Fruit fly (Drosophila melanogaster) whole organism, embryonic: ENCODE measurements around the gene Polr1B.

Experiments used
- Ada2b ChIP-seq: fragments of 200-800 bp; sonication (Bioruptor generic); IDR thresholded peaks from 2 replicates; pipeline ENCODE4 v1.3.6; 2022; ENCODE audit warnings: missing biosample characterization, missing genetic modification characterization
- CG10274 ChIP-seq: fragments of 200-800 bp; sonication (Bioruptor generic); optimal IDR thresholded peaks from 3 replicates; lab custom pipeline; 2017; ENCODE audit warnings: missing biosample characterization, mild to moderate bottlenecking, missing genetic modification characterization
- CG10462 ChIP-seq: fragments of 200-800 bp; sonication (Bioruptor generic); optimal IDR thresholded peaks from 2 replicates; lab custom pipeline; 2016; ENCODE audit warnings: missing biosample characterization, missing genetic modification characterization
- CG11723 ChIP-seq: fragments of 200-800 bp; sonication (Bioruptor generic); optimal IDR thresholded peaks from 2 replicates; lab custom pipeline; 2017; ENCODE audit warnings: missing biosample characterization, mild to moderate bottlenecking, missing genetic modification characterization
- CG12942 ChIP-seq: fragments of 200-800 bp; sonication (Bioruptor generic); optimal IDR thresholded peaks from 3 replicates; lab custom pipeline; 2016; ENCODE audit warnings: missing biosample characterization, missing genetic modification characterization
- CG1602 ChIP-seq: fragments of 200-800 bp; sonication (Bioruptor generic); optimal IDR thresholded peaks from 3 replicates; lab custom pipeline; 2016; ENCODE audit warnings: missing biosample characterization, missing genetic modification characterization
- CG16779 ChIP-seq: fragments of 200-800 bp; sonication (Bioruptor generic); IDR thresholded peaks from 2 replicates; pipeline ENCODE4 v1.3.6; 2022; ENCODE audit warnings: missing biosample characterization, missing genetic modification characterization
- CG17829 ChIP-seq: fragments of 200-800 bp; optimal IDR thresholded peaks from 2 replicates; lab custom pipeline; 2019; ENCODE audit warnings: missing biosample characterization, mild to moderate bottlenecking, missing genetic modification characterization, moderate library complexity
- CG30020 ChIP-seq: fragments of 200-800 bp; optimal IDR thresholded peaks from 2 replicates; lab custom pipeline; 2019; ENCODE audit warnings: missing biosample characterization, mild to moderate bottlenecking, missing genetic modification characterization, moderate library complexity
- CG3065 ChIP-seq: fragments of 200-800 bp; sonication (Bioruptor generic); optimal IDR thresholded peaks from 2 replicates; lab custom pipeline; 2016; ENCODE audit warnings: missing biosample characterization, missing genetic modification characterization
- CG31365 ChIP-seq: fragments of 200-800 bp; sonication (Bioruptor generic); optimal IDR thresholded peaks from 2 replicates; lab custom pipeline; 2018; ENCODE audit warnings: missing biosample characterization, mild to moderate bottlenecking, missing genetic modification characterization
- CG3163 ChIP-seq: fragments of 200-800 bp; sonication (Bioruptor generic); optimal IDR thresholded peaks from 3 replicates; lab custom pipeline; 2016; ENCODE audit warnings: missing biosample characterization, missing genetic modification characterization
- CG34224 ChIP-seq: fragments of 200-800 bp; sonication (Bioruptor generic); IDR thresholded peaks from 3 replicates; pipeline ENCODE4 v1.3.6; 2022; ENCODE audit warnings: missing biosample characterization, missing genetic modification characterization; ENCODE audit not compliant: partially characterized antibody
- CG42726 ChIP-seq: fragments of 200-800 bp; sonication (Bioruptor generic); IDR thresholded peaks from 2 replicates; pipeline ENCODE4 v1.3.6; 2022; ENCODE audit warnings: missing biosample characterization, missing genetic modification characterization; ENCODE audit not compliant: partially characterized antibody
- CG6272 ChIP-seq: fragments of 200-800 bp; sonication (Bioruptor generic); IDR thresholded peaks from 2 replicates; pipeline ENCODE4 v1.3.6; 2022; ENCODE audit warnings: missing biosample characterization, missing genetic modification characterization
- CG7271 ChIP-seq: fragments of 200-800 bp; sonication (Bioruptor generic); optimal IDR thresholded peaks from 2 replicates; lab custom pipeline; 2018; ENCODE audit warnings: missing biosample characterization, mild to moderate bottlenecking, missing genetic modification characterization, moderate library complexity
- CG7357 ChIP-seq: fragments of 200-800 bp; sonication (Bioruptor generic); IDR thresholded peaks from 3 replicates; pipeline ENCODE4 v1.3.6; 2022; ENCODE audit warnings: missing biosample characterization, missing genetic modification characterization
- CG8765 ChIP-seq: fragments of 200-800 bp; sonication (Bioruptor generic); IDR thresholded peaks from 2 replicates; pipeline ENCODE4 v1.3.6; 2022; ENCODE audit warnings: missing biosample characterization, missing genetic modification characterization
- CkIIα-i1 ChIP-seq: fragments of 200-800 bp; sonication (Bioruptor generic); IDR thresholded peaks from 2 replicates; pipeline ENCODE4 v1.3.6; 2022; ENCODE audit warnings: missing biosample characterization, missing genetic modification characterization
- Dll ChIP-seq: fragments of 200-800 bp; sonication (Bioruptor generic); IDR thresholded peaks from 4 replicates; pipeline ENCODE4 v1.3.6; 2022; ENCODE audit warnings: missing biosample characterization, missing genetic modification characterization; ENCODE audit not compliant: partially characterized antibody
- Doc2 ChIP-seq: fragments of 200-800 bp; sonication (Bioruptor generic); IDR thresholded peaks from 2 replicates; pipeline ENCODE4 v1.3.6; 2022; ENCODE audit warnings: missing biosample characterization, missing genetic modification characterization
- Fer1 ChIP-seq: fragments of 200-800 bp; sonication (Bioruptor generic); optimal IDR thresholded peaks from 2 replicates; lab custom pipeline; 2017; ENCODE audit warnings: missing biosample characterization, mild to moderate bottlenecking, missing genetic modification characterization
- HmgD ChIP-seq: fragments of 200-800 bp; sonication (Bioruptor generic); optimal IDR thresholded peaks from 3 replicates; lab custom pipeline; 2016; ENCODE audit warnings: missing biosample characterization, missing genetic modification characterization
- NC2β ChIP-seq: fragments of 200-800 bp; sonication (Bioruptor generic); optimal IDR thresholded peaks from 2 replicates; lab custom pipeline; 2016; ENCODE audit warnings: missing biosample characterization, missing genetic modification characterization
- Side ChIP-seq: fragments of 200-800 bp; sonication (Bioruptor generic); optimal IDR thresholded peaks from 2 replicates; lab custom pipeline; 2016; ENCODE audit warnings: missing biosample characterization, missing genetic modification characterization
- ac ChIP-seq: fragments of 200-800 bp; sonication (Bioruptor generic); optimal IDR thresholded peaks from 3 replicates; lab custom pipeline; 2017; ENCODE audit warnings: missing biosample characterization, mild to moderate bottlenecking, missing genetic modification characterization
- amos ChIP-seq: fragments of 200-800 bp; sonication (Bioruptor generic); IDR thresholded peaks from 2 replicates; pipeline ENCODE4 v1.3.6; 2022; ENCODE audit warnings: missing biosample characterization, missing genetic modification characterization; ENCODE audit not compliant: partially characterized antibody
- ato ChIP-seq: fragments of 200-800 bp; sonication (Bioruptor generic); IDR thresholded peaks from 2 replicates; pipeline ENCODE4 v1.3.6; 2022; ENCODE audit warnings: missing biosample characterization, missing genetic modification characterization; ENCODE audit not compliant: partially characterized antibody
- bbx ChIP-seq: fragments of 200-800 bp; sonication (Bioruptor generic); IDR thresholded peaks from 2 replicates; pipeline ENCODE4 v1.3.6; 2022; ENCODE audit warnings: missing biosample characterization, missing genetic modification characterization; ENCODE audit not compliant: partially characterized antibody
- bigmax ChIP-seq: fragments of 200-800 bp; sonication (Bioruptor generic); optimal IDR thresholded peaks from 2 replicates; lab custom pipeline; 2018; ENCODE audit warnings: missing biosample characterization, mild to moderate bottlenecking, missing genetic modification characterization
- bsh ChIP-seq, 2 experiments: fragments of 200-800 bp; sonication (Bioruptor generic); optimal IDR thresholded peaks; 2 replicates each; lab custom pipeline; 2017 to 2018; ENCODE audit warnings: mild to moderate bottlenecking in 2 of 2, missing biosample characterization in 2 of 2, missing genetic modification characterization in 2 of 2, moderate library complexity in 1 of 2
- cato ChIP-seq: fragments of 200-800 bp; sonication (Bioruptor generic); optimal IDR thresholded peaks from 2 replicates; lab custom pipeline; 2016; ENCODE audit warnings: missing biosample characterization, missing genetic modification characterization, borderline replicate concordance
- chm ChIP-seq: fragments of 200-800 bp; sonication (Bioruptor generic); IDR thresholded peaks from 2 replicates; pipeline ENCODE4 v1.3.6; 2022; ENCODE audit warnings: missing biosample characterization, missing genetic modification characterization
- ci ChIP-seq: fragments of 200-800 bp; sonication (Bioruptor generic); IDR thresholded peaks from 3 replicates; pipeline ENCODE4 v1.3.6; 2022; ENCODE audit warnings: missing biosample characterization, missing genetic modification characterization
- croc ChIP-seq: fragments of 200-800 bp; sonication (Bioruptor generic); conservative IDR thresholded peaks from 3 replicates; pipeline ENCODE4 v1.3.6; 2022; ENCODE audit warnings: missing biosample characterization, missing genetic modification characterization
- dan ChIP-seq: fragments of 200-800 bp; sonication (Bioruptor generic); IDR thresholded peaks from 2 replicates; pipeline ENCODE4 v1.3.6; 2022; ENCODE audit warnings: missing biosample characterization, missing genetic modification characterization
- danr ChIP-seq: fragments of 200-800 bp; sonication (Bioruptor generic); IDR thresholded peaks from 2 replicates; pipeline ENCODE4 v1.3.6; 2022; ENCODE audit warnings: missing biosample characterization, missing genetic modification characterization
- fd96Cb ChIP-seq: fragments of 200-800 bp; sonication (Bioruptor generic); optimal IDR thresholded peaks from 2 replicates; lab custom pipeline; 2018; ENCODE audit warnings: missing biosample characterization, mild to moderate bottlenecking, missing genetic modification characterization, moderate library complexity
- gem ChIP-seq: fragments of 200-800 bp; sonication (Bioruptor generic); optimal IDR thresholded peaks from 2 replicates; lab custom pipeline; 2019; ENCODE audit warnings: missing biosample characterization, mild to moderate bottlenecking, missing genetic modification characterization, moderate library complexity
- hbn ChIP-seq: fragments of 200-800 bp; sonication (Bioruptor generic); IDR thresholded peaks from 2 replicates; pipeline ENCODE4 v1.3.6; 2022; ENCODE audit warnings: missing biosample characterization, missing genetic modification characterization; ENCODE audit not compliant: partially characterized antibody
- jigr1 ChIP-seq: fragments of 200-800 bp; sonication (Bioruptor generic); IDR thresholded peaks from 3 replicates; pipeline ENCODE4 v1.3.6; 2022; ENCODE audit warnings: missing biosample characterization, missing genetic modification characterization
- nau ChIP-seq: fragments of 200-800 bp; sonication (Bioruptor generic); optimal IDR thresholded peaks from 3 replicates; lab custom pipeline; 2017; ENCODE audit warnings: missing biosample characterization, mild to moderate bottlenecking, missing genetic modification characterization, missing genetic modification reagents
- otp ChIP-seq: fragments of 200-800 bp; sonication (Bioruptor generic); IDR thresholded peaks from 3 replicates; pipeline ENCODE4, ENCODE4 v1.3.6; 2022; ENCODE audit warnings: missing biosample characterization, missing genetic modification characterization
- ranshi ChIP-seq: fragments of 200-800 bp; sonication (Bioruptor generic); IDR thresholded peaks from 2 replicates; pipeline ENCODE4 v1.3.6; 2022; ENCODE audit warnings: missing biosample characterization, missing genetic modification characterization
- salm ChIP-seq: fragments of 200-800 bp; sonication (Bioruptor generic); optimal IDR thresholded peaks from 2 replicates; lab custom pipeline; 2018; ENCODE audit warnings: missing biosample characterization, mild to moderate bottlenecking, missing genetic modification characterization
- sc ChIP-seq, 3 experiments: fragments of >200 bp in 2 of 3; fragments of 200-800 bp in 1 of 3; sonication (Bioruptor generic) in 1 of 3; optimal IDR thresholded peaks; 2 replicates in 2 of 3; 3 replicates in 1 of 3; lab custom pipeline; 2017; ENCODE audit warnings: mild to moderate bottlenecking in 1 of 3, missing biosample characterization in 1 of 3, missing genetic modification characterization in 1 of 3, missing genetic modification reagents in 1 of 3
- sim ChIP-seq: fragments of 200-800 bp; sonication (Bioruptor generic); IDR thresholded peaks from 2 replicates; pipeline ENCODE4 v1.3.6; 2022; ENCODE audit warnings: missing biosample characterization, missing genetic modification characterization
- wdn ChIP-seq: fragments of 200-800 bp; sonication (Bioruptor generic); IDR thresholded peaks from 2 replicates; pipeline ENCODE4 v1.3.6; 2022; ENCODE audit warnings: missing biosample characterization, missing genetic modification characterization
- wek ChIP-seq: fragments of 200-800 bp; sonication (Bioruptor generic); optimal IDR thresholded peaks from 3 replicates; lab custom pipeline; 2018; ENCODE audit warnings: missing biosample characterization, mild to moderate bottlenecking, missing genetic modification characterization, moderate library complexity

Gene Polr1B

dm6 chr2L:419620-420184, 15.6 kb downstream of the Polr1B start, which contains the start of the genes CG13690 and RpLP1 (continued):
- TF ChIP-seq CG34224: no peak
- TF ChIP-seq CG12942: no peak
- TF ChIP-seq Dll (GFP tag; lab: Robert Waterston, UW): 0 out of 4 replicates have a peak, but pooled peaks have one; percentile 42
- TF ChIP-seq wdn: 0 out of 2 replicates have a peak, but pooled peaks have one; percentile 4
- no peak for TF ChIP-seq croc (GFP tag; lab: Robert Waterston, UW)
- TF ChIP-seq CG3065 (GFP tag; lab: Kevin White, UChicago): no peak
- TF ChIP-seq HmgD (GFP tag; lab: Kevin White, UChicago): peak; percentile 51
- TF ChIP-seq CG42726 (GFP tag; lab: Robert Waterston, UW): peak; percentile 14; the same call in 1 of the 2 replicates
- peak; percentile 75 for TF ChIP-seq Side
- TF ChIP-seq CkIIα-i1 (GFP tag; lab: Robert Waterston, UW): no peak
- TF ChIP-seq CG7271 (tag; lab: Kevin White, UChicago): peak; percentile 91
- TF ChIP-seq CG16779: peak; percentile 58; the same call in 1 of the 2 replicates
- no peak for TF ChIP-seq fd96Cb (tag; lab: Kevin White, UChicago)
- TF ChIP-seq ci (GFP tag; lab: Robert Waterston, UW): peak; percentile 92
- peak; percentile 57 for TF ChIP-seq CG10274 (GFP tag; lab: Kevin White, UChicago)
- peak; percentile 41 for TF ChIP-seq CG3163 (GFP tag; lab: Kevin White, UChicago)
- TF ChIP-seq dan (GFP tag; lab: Robert Waterston, UW): no peak
- peak; percentile 80 for TF ChIP-seq salm (tag; lab: Kevin White, UChicago)
- TF ChIP-seq sc (optimal IDR thresholded peaks at IDR 0.05; lab: Kevin White, UChicago): no peak
- peak; percentile 72 for TF ChIP-seq sc (GFP tag; optimal IDR thresholded peaks at IDR 0.05; lab: Kevin White, UChicago)
- peak; percentile 51 for TF ChIP-seq ac (GFP tag; lab: Kevin White, UChicago)
- peak; percentile 82 for TF ChIP-seq wek
- TF ChIP-seq ato (GFP tag; lab: Robert Waterston, UW): 0 out of 2 replicates have a peak, but pooled peaks have one; percentile 15
- TF ChIP-seq hbn (GFP tag; lab: Robert Waterston, UW): no peak
- peak; percentile 65 for TF ChIP-seq gem (tag; lab: Kevin White, UChicago)
- TF ChIP-seq jigr1 (GFP tag; lab: Robert Waterston, UW): no peak
- TF ChIP-seq chm (GFP tag; lab: Robert Waterston, UW): peak; percentile 86
- TF ChIP-seq sim (GFP tag; lab: Robert Waterston, UW): peak; percentile 51; the same call in 1 of the 2 replicates
- TF ChIP-seq bigmax (GFP tag; lab: Kevin White, UChicago): peak; percentile 53
- TF ChIP-seq Ada2b (GFP tag; lab: Robert Waterston, UW): no peak
- peak; percentile 78 for TF ChIP-seq CG17829
- TF ChIP-seq CG1602 (GFP tag; lab: Kevin White, UChicago): peak; percentile 19
- TF ChIP-seq amos (GFP tag; lab: Robert Waterston, UW): peak; percentile 25; the same call in 1 of the 2 replicates
- no peak for TF ChIP-seq CG7357
- no peak for TF ChIP-seq CG8765
- TF ChIP-seq bsh (GFP tag; optimal IDR thresholded peaks at IDR 0.05; lab: Kevin White, UChicago): peak; percentile 35 to 47
- peak; percentile 27; the same call in 1 of the 2 replicates for TF ChIP-seq ranshi
- TF ChIP-seq CG30020: peak; percentile 76
- TF ChIP-seq danr (GFP tag; lab: Robert Waterston, UW): no peak
- TF ChIP-seq CG31365 (tag; lab: Kevin White, UChicago): peak; percentile 72
- peak; percentile 89 for TF ChIP-seq Fer1 (GFP tag; lab: Kevin White, UChicago)
- peak; percentile 76 for TF ChIP-seq otp
- TF ChIP-seq CG6272 (GFP tag; lab: Robert Waterston, UW): no peak
- no peak for TF ChIP-seq Doc2 (GFP tag; lab: Robert Waterston, UW)
- TF ChIP-seq CG10462: peak; percentile 36
- no peak for TF ChIP-seq bbx (GFP tag; lab: Robert Waterston, UW)
- peak; percentile 37 for TF ChIP-seq cato (GFP tag; lab: Kevin White, UChicago)
- peak; percentile 98 for TF ChIP-seq NC2β (GFP tag; lab: Kevin White, UChicago)
- TF ChIP-seq CG11723 (GFP tag; lab: Kevin White, UChicago): peak; percentile 76
- peak; percentile 87 for TF ChIP-seq nau (GFP tag; lab: Kevin White, UChicago)
